Worm (Caenorhabditis elegans) whole organism, L1 larva: ENCODE data around the gene M110.10.
A peak's percentile ranks its signal among the peaks of the same experiment; 100 is the strongest.

Experiments used
- C16A3.4 ChIP-seq: fragments of 150-350 bp; optimal IDR thresholded peaks from 2 replicates; lab custom pipeline; 2014; ENCODE audit warnings: missing biosample characterization, missing genetic modification characterization
- C34B4.2 ChIP-seq: sonication (generic microtip); optimal IDR thresholded peaks from 2 replicates; lab custom pipeline; 2017; ENCODE audit warnings: mild to moderate bottlenecking, missing genetic modification characterization, missing compliant biosample characterization
- Y116A8C.19 ChIP-seq: sonication (generic microtip); optimal IDR thresholded peaks from 2 replicates; lab custom pipeline; 2016; ENCODE audit warnings: missing compliant biosample characterization, missing genetic modification characterization, borderline replicate concordance
- alr-1 ChIP-seq: fragments of 200-800 bp; sonication (Bioruptor generic); optimal IDR thresholded peaks from 2 replicates; lab custom pipeline; 2018; ENCODE audit warnings: borderline replicate concordance, mild to moderate bottlenecking, missing genetic modification characterization, missing compliant biosample characterization
- aly-2 ChIP-seq: fragments of 150-350 bp; optimal IDR thresholded peaks from 2 replicates; lab custom pipeline; 2014; ENCODE audit warnings: missing biosample characterization, missing genetic modification characterization
- blmp-1 ChIP-seq: fragments of 150-350 bp; optimal IDR thresholded peaks from 2 replicates; lab custom pipeline; 2014; ENCODE audit warnings: missing biosample characterization, missing genetic modification characterization
- ceh-82 ChIP-seq, 3 experiments: fragments of 150-350 bp in 1 of 3; sonication (generic microtip) in 2 of 3; optimal IDR thresholded peaks; 2 replicates each; lab custom pipeline; 2014 to 2017; ENCODE audit warnings: missing biosample characterization in 3 of 3, missing genetic modification characterization in 3 of 3
- ceh-90 ChIP-seq: sonication (generic microtip); optimal IDR thresholded peaks from 2 replicates; lab custom pipeline; 2016; ENCODE audit warnings: missing genetic modification characterization, missing compliant biosample characterization
- dsc-1 ChIP-seq: sonication (generic microtip); optimal IDR thresholded peaks from 2 replicates; lab custom pipeline; 2016; ENCODE audit warnings: mild to moderate bottlenecking, missing genetic modification characterization, missing compliant biosample characterization
- efl-1 ChIP-seq, 4 experiments: fragments of 150-350 bp; optimal IDR thresholded peaks in 3 of 4; peaks in 1 of 4; 1 replicate in 1 of 4; 2 replicates in 3 of 4; lab custom pipeline; 2014; ENCODE audit warnings: missing biosample characterization in 2 of 4, missing genetic modification characterization in 2 of 4, missing genetic modification reagents in 2 of 4
- egl-13 ChIP-seq: sonication (generic microtip); optimal IDR thresholded peaks from 2 replicates; lab custom pipeline; 2016; ENCODE audit warnings: missing genotype, missing genetic modification reagents, missing genetic modification characterization, missing compliant biosample characterization
- elt-3 ChIP-seq, 6 experiments: fragments of 150-350 bp in 1 of 6; sonication (generic microtip); optimal IDR thresholded peaks; 2 replicates each; lab custom pipeline; 2017 to 2018; ENCODE audit warnings: missing biosample characterization in 6 of 6, missing genetic modification characterization in 6 of 6, inconsistent platforms in 1 of 6
- ets-5 ChIP-seq: fragments of 200-800 bp; sonication (Bioruptor generic); IDR thresholded peaks from 2 replicates; pipeline ENCODE4 v1.3.6; 2022; ENCODE audit warnings: missing genetic modification characterization, missing compliant biosample characterization
- fkh-10 ChIP-seq: sonication (generic microtip); optimal IDR thresholded peaks from 2 replicates; lab custom pipeline; 2017; ENCODE audit warnings: missing biosample characterization, missing genetic modification reagents, missing genetic modification characterization
- fkh-8 ChIP-seq: sonication (generic microtip); optimal IDR thresholded peaks from 2 replicates; lab custom pipeline; 2016; ENCODE audit warnings: mild to moderate bottlenecking, missing genetic modification characterization, missing compliant biosample characterization
- fos-1 ChIP-seq: fragments of 150-350 bp; optimal IDR thresholded peaks from 2 replicates; lab custom pipeline; 2014; ENCODE audit warnings: missing biosample characterization, missing genetic modification characterization
- hlh-17 ChIP-seq: fragments of 200-800 bp; sonication (Bioruptor generic); optimal IDR thresholded peaks from 2 replicates; lab custom pipeline; 2018; ENCODE audit warnings: missing genetic modification characterization, mild to moderate bottlenecking, missing compliant biosample characterization, moderate library complexity, borderline replicate concordance
- hpl-2 ChIP-seq: fragments of 150-350 bp; optimal IDR thresholded peaks from 2 replicates; lab custom pipeline; 2014; ENCODE audit warnings: missing biosample characterization, missing genetic modification reagents, missing genetic modification characterization
- irx-1 ChIP-seq: sonication (generic microtip); optimal IDR thresholded peaks from 2 replicates; lab custom pipeline; 2016; ENCODE audit warnings: missing genetic modification characterization, missing compliant biosample characterization
- isw-1 ChIP-seq: fragments of 200-800 bp; sonication (Bioruptor generic); IDR thresholded peaks from 2 replicates; pipeline ENCODE4 v1.3.6; 2022; ENCODE audit warnings: missing genetic modification characterization, missing compliant biosample characterization
- jun-1 ChIP-seq: fragments of 150-350 bp; optimal IDR thresholded peaks from 2 replicates; lab custom pipeline; 2014; ENCODE audit warnings: missing biosample characterization, missing genetic modification reagents, missing genetic modification characterization
- lin-13 ChIP-seq: fragments of 150-350 bp; optimal IDR thresholded peaks from 2 replicates; lab custom pipeline; 2014; ENCODE audit warnings: missing biosample characterization, missing genetic modification reagents, missing genetic modification characterization
- lin-35 ChIP-seq, 2 experiments: fragments of 150-350 bp; optimal IDR thresholded peaks; 2 replicates each; lab custom pipeline; 2014; ENCODE audit warnings: missing biosample characterization in 2 of 2, missing genetic modification characterization in 2 of 2, missing genetic modification reagents in 2 of 2
- mab-9 ChIP-seq: fragments of 200-800 bp; sonication (Bioruptor generic); IDR thresholded peaks from 2 replicates; pipeline ENCODE4 v1.3.6; 2022; ENCODE audit warnings: missing genetic modification reagents, missing genetic modification characterization, missing compliant biosample characterization
- mep-1 ChIP-seq: fragments of 150-350 bp; optimal IDR thresholded peaks from 2 replicates; lab custom pipeline; 2014; ENCODE audit warnings: missing biosample characterization, missing genetic modification characterization
- nhr-11 ChIP-seq: fragments of 150-350 bp; optimal IDR thresholded peaks from 2 replicates; lab custom pipeline; 2014; ENCODE audit warnings: missing biosample characterization, missing genetic modification characterization
- nhr-12 ChIP-seq: sonication (generic microtip); optimal IDR thresholded peaks from 2 replicates; lab custom pipeline; 2017; ENCODE audit warnings: missing biosample characterization, missing genetic modification characterization
- nhr-19 ChIP-seq: fragments of 200-800 bp; sonication (Bioruptor generic); conservative IDR thresholded peaks from 2 replicates; pipeline ENCODE4 v1.3.6; 2022; ENCODE audit warnings: missing genetic modification characterization, missing compliant biosample characterization
- nhr-76 ChIP-seq: sonication (generic microtip); optimal IDR thresholded peaks from 2 replicates; lab custom pipeline; 2017; ENCODE audit warnings: missing biosample characterization, missing genetic modification characterization
- nhr-77 ChIP-seq: fragments of 150-350 bp; optimal IDR thresholded peaks from 2 replicates; lab custom pipeline; 2014; ENCODE audit warnings: missing biosample characterization, missing genetic modification characterization
- nhr-85 ChIP-seq: sonication (generic microtip); peaks from one replicate; lab custom pipeline; 2016; ENCODE audit warnings: missing genetic modification characterization, inconsistent platforms, missing compliant biosample characterization
- nhr-90 ChIP-seq: sonication (generic microtip); optimal IDR thresholded peaks from 2 replicates; lab custom pipeline; 2016; ENCODE audit warnings: mild to moderate bottlenecking, missing genetic modification characterization, missing compliant biosample characterization; ENCODE audit not compliant: poor library complexity
- pag-3 ChIP-seq: sonication (generic microtip); optimal IDR thresholded peaks from 2 replicates; lab custom pipeline; 2017; ENCODE audit warnings: missing genetic modification characterization, mild to moderate bottlenecking, missing compliant biosample characterization, antibody characterized with exemption, borderline replicate concordance; ENCODE audit not compliant: insufficient read depth
- pax-3 ChIP-seq: fragments of 200-800 bp; sonication (Bioruptor generic); optimal IDR thresholded peaks from 2 replicates; lab custom pipeline; 2018; ENCODE audit warnings: mild to moderate bottlenecking, missing genetic modification characterization, moderate library complexity, missing compliant biosample characterization
- rnt-1 ChIP-seq: sonication (generic microtip); optimal IDR thresholded peaks from 2 replicates; lab custom pipeline; 2016; ENCODE audit warnings: mild to moderate bottlenecking, missing genetic modification characterization, moderate library complexity, missing compliant biosample characterization
- skn-1 ChIP-seq: fragments of 150-350 bp; optimal IDR thresholded peaks from 2 replicates; lab custom pipeline; 2014; ENCODE audit warnings: missing biosample characterization, missing genetic modification characterization
- snpc-4 ChIP-seq: fragments of 150-350 bp; optimal IDR thresholded peaks from 2 replicates; lab custom pipeline; 2014; ENCODE audit warnings: missing biosample characterization, missing genetic modification characterization
- snu-23 ChIP-seq: sonication (generic microtip); optimal IDR thresholded peaks from 2 replicates; lab custom pipeline; 2016; ENCODE audit warnings: missing genetic modification characterization, missing compliant biosample characterization
- sup-37 ChIP-seq: fragments of 200-800 bp; sonication (Bioruptor generic); optimal IDR thresholded peaks from 2 replicates; lab custom pipeline; 2018; ENCODE audit warnings: mild to moderate bottlenecking, missing genetic modification characterization, missing compliant biosample characterization
- swsn-7 ChIP-seq: sonication (generic microtip); optimal IDR thresholded peaks from 2 replicates; lab custom pipeline; 2016; ENCODE audit warnings: missing genetic modification characterization, missing compliant biosample characterization
- tbx-2 ChIP-seq: sonication (generic microtip); optimal IDR thresholded peaks from 2 replicates; lab custom pipeline; 2016; ENCODE audit warnings: missing genetic modification characterization, missing compliant biosample characterization
- tlp-1 ChIP-seq: fragments of 150-350 bp; optimal IDR thresholded peaks from 2 replicates; lab custom pipeline; 2014; ENCODE audit warnings: missing biosample characterization, missing genetic modification characterization
- unc-130 ChIP-seq: fragments of 150-350 bp; optimal IDR thresholded peaks from 2 replicates; lab custom pipeline; 2017; ENCODE audit warnings: missing biosample characterization, missing genetic modification characterization, inconsistent platforms
- unc-62 ChIP-seq: fragments of 150-350 bp; optimal IDR thresholded peaks from 2 replicates; lab custom pipeline; 2014; ENCODE audit warnings: missing biosample characterization, missing genetic modification reagents, missing genetic modification characterization
- vab-15 ChIP-seq: sonication (generic microtip); optimal IDR thresholded peaks from 2 replicates; lab custom pipeline; 2017; ENCODE audit warnings: missing genotype, mild to moderate bottlenecking, missing genetic modification characterization, missing compliant biosample characterization
- zip-4 ChIP-seq: fragments of 200-800 bp; sonication (Bioruptor generic); optimal IDR thresholded peaks from 2 replicates; lab custom pipeline; 2018; ENCODE audit warnings: mild to moderate bottlenecking, missing genetic modification characterization, moderate library complexity, missing compliant biosample characterization
- ztf-4 ChIP-seq: fragments of 150-350 bp; optimal IDR thresholded peaks from 2 replicates; lab custom pipeline; 2014; ENCODE audit warnings: missing biosample characterization, missing genetic modification characterization

The M110.10 gene

ce11 chrII:8220267-8220666, 6.0 kb upstream of the M110.10 start:
- no peak for TF ChIP-seq tbx-2 (tag; lab: Kevin White, UChicago)
- TF ChIP-seq mep-1 (tag; lab: Kevin White, UChicago) = no peak
- TF ChIP-seq nhr-77 (tag; lab: Kevin White, UChicago) = no peak
- no peak for TF ChIP-seq zip-4 (GFP tag; lab: Kevin White, UChicago)
- TF ChIP-seq unc-62 = no peak
- TF ChIP-seq fkh-10 = no peak
- TF ChIP-seq Y116A8C.19 (tag; lab: Kevin White, UChicago) = no peak
- no peak for TF ChIP-seq dsc-1 (tag; lab: Kevin White, UChicago)
- TF ChIP-seq jun-1 (tag; lab: Kevin White, UChicago) = no peak
- TF ChIP-seq nhr-12 = no peak
- TF ChIP-seq efl-1 (optimal IDR thresholded peaks at IDR 0.05; lab: Kevin White, UChicago) = no peak
- no peak for TF ChIP-seq efl-1 (GFP tag; optimal IDR thresholded peaks at IDR 0.05 in 1 of 2; lab: Kevin White, UChicago)
- TF ChIP-seq C16A3.4 = no peak
- no peak for TF ChIP-seq nhr-19 (GFP tag; lab: Robert Waterston, UW)
- TF ChIP-seq pax-3 (tag; lab: Kevin White, UChicago) = no peak
- TF ChIP-seq fos-1 (tag; lab: Kevin White, UChicago) = no peak
- no peak for TF ChIP-seq swsn-7 (tag; lab: Kevin White, UChicago)
- no peak for TF ChIP-seq ceh-82 (tag; optimal IDR thresholded peaks at IDR 0.05; lab: Kevin White, UChicago)
- no peak for TF ChIP-seq fkh-8 (tag; lab: Kevin White, UChicago)
- no peak for TF ChIP-seq skn-1 (tag; lab: Kevin White, UChicago)

DNA sequence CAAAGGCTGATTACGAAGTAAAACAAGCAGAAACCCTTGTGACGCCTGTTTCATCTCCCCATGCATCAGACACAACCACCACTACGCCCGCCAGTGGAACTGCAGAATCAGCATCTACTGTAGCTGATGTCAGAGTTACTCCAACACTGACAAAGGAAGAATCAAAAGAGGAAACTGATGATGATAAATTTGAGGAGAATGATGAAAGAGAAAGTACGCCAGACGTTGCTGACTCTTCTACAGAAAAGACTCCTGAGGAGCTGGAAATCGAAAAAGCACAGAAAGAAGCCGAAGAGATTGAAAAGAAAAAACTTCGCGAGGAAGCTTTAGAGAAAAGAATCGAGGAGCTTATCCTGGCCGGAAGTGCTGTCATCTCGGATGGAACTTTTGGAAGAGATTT, 4.0 kb upstream of the M110.10 start:
- no peak for TF ChIP-seq alr-1 (tag; lab: Kevin White, UChicago)
- no peak for TF ChIP-seq hpl-2 (GFP tag; lab: Kevin White, UChicago)
- no peak for TF ChIP-seq nhr-11 (tag; lab: Kevin White, UChicago)
- no peak for TF ChIP-seq nhr-76
- no peak for TF ChIP-seq tlp-1
- TF ChIP-seq unc-62 = no peak
- TF ChIP-seq snpc-4 (tag; lab: Kevin White, UChicago) = no peak
- TF ChIP-seq ets-5 (GFP tag; lab: Robert Waterston, UW) = no peak
- no peak for TF ChIP-seq mab-9 (GFP tag; lab: Robert Waterston, UW)
- TF ChIP-seq vab-15 (tag; lab: Kevin White, UChicago) = no peak
- TF ChIP-seq fkh-10 = no peak
- no peak for TF ChIP-seq ceh-90 (tag; lab: Kevin White, UChicago)

DNA sequence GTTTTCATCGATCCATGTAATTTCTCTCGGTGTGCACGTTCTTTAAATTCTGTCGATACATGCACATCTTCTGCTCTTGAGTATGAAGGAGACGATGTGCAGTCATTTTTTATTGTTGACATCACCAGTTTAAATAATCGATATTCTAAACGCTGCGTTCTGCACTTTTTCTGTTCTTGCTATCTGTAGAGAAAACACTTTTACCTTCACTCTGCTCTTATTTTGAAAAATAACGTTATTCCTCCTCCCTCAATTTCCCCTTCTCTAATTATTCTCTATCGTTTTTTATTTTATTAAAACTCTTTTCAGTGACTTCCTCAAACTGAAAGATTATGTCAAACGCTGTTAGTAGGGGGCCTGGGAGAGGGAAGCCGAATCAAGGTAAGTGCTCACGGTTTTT, 2.7 kb upstream of the M110.10 start, which contains the start of gene ifg-1:
Gene ifg-1 (plus strand): TSS at position 301 of the 400 bp plus-strand sequence.
- TF ChIP-seq unc-130 (tag; lab: Kevin White, UChicago) (no peak), snu-23 (GFP tag; lab: Kevin White, UChicago) (no peak), sup-37 (GFP tag; lab: Kevin White, UChicago) (no peak), irx-1 (tag; lab: Kevin White, UChicago) (no peak), elt-3 (tag; optimal IDR thresholded peaks at IDR 0.05; lab: Kevin White, UChicago) (no peak), hpl-2 (GFP tag; lab: Kevin White, UChicago) (no peak), fkh-8 (tag; lab: Kevin White, UChicago) (no peak), unc-62 (no peak), blmp-1 (no peak)

ce11 chrII:8216433-8216832, 2.2 kb upstream of the M110.10 start, which contains the start of gene M110.3:
M110.3 (minus strand) TSS chrII:8216616.
- TF ChIP-seq rnt-1 (peak; percentile 43), egl-13 (peak; percentile 14), nhr-90 (tag; lab: Kevin White, UChicago) (no peak), lin-13 (GFP tag; lab: Kevin White, UChicago) (no peak), fkh-8 (tag; lab: Kevin White, UChicago) (peak; percentile 19), aly-2 (tag; lab: Kevin White, UChicago) (no peak), unc-62 (no peak), sup-37 (GFP tag; lab: Kevin White, UChicago) (no peak), pag-3 (tag; lab: Kevin White, UChicago) (peak; percentile 71), nhr-85 (tag; lab: Kevin White, UChicago) (peak; percentile 67), unc-130 (tag; lab: Kevin White, UChicago) (no peak), nhr-19 (GFP tag; lab: Robert Waterston, UW) (no peak), ztf-4 (no peak), hlh-17 (GFP tag; lab: Kevin White, UChicago) (no peak), tbx-2 (tag; lab: Kevin White, UChicago) (peak; percentile 28), nhr-12 (no peak), nhr-77 (tag; lab: Kevin White, UChicago) (peak; percentile 25), swsn-7 (tag; lab: Kevin White, UChicago) (peak; percentile 32), lin-35 (GFP tag; optimal IDR thresholded peaks at IDR 0.05; lab: Kevin White, UChicago) (peak; percentile 47 to 63), C34B4.2 (tag; lab: Kevin White, UChicago) (no peak), isw-1 (GFP tag; lab: Robert Waterston, UW) (peak; percentile 44)
